Worm (Caenorhabditis elegans) whole organism, late embryonic: ENCODE results near the gene eri-1.

ENCODE experiments used
- F13H6.1 ChIP-seq: sonication (generic microtip); optimal IDR thresholded peaks from 2 replicates; lab custom pipeline; 2016; ENCODE audit warnings: missing genetic modification characterization, missing compliant biosample characterization
- Y22D7AL.16 ChIP-seq: sonication (generic microtip); optimal IDR thresholded peaks from 2 replicates; lab custom pipeline; 2016; ENCODE audit warnings: missing genetic modification characterization, missing compliant biosample characterization
- ama-1 ChIP-seq: fragments of 150-350 bp; optimal IDR thresholded peaks from 2 replicates; lab custom pipeline; 2014
- ceh-48 ChIP-seq: sonication (generic microtip); optimal IDR thresholded peaks from 2 replicates; lab custom pipeline; 2016; ENCODE audit warnings: missing genetic modification characterization, inconsistent platforms, missing compliant biosample characterization
- ceh-9 ChIP-seq: sonication (generic microtip); optimal IDR thresholded peaks from 2 replicates; lab custom pipeline; 2016; ENCODE audit warnings: mild to moderate bottlenecking, missing genetic modification characterization, inconsistent platforms, missing compliant biosample characterization
- dve-1 ChIP-seq: sonication (generic microtip); optimal IDR thresholded peaks from 2 replicates; lab custom pipeline; 2017; ENCODE audit warnings: antibody characterized with exemption, mild to moderate bottlenecking, missing genetic modification characterization, missing compliant biosample characterization
- elt-2 ChIP-seq: sonication (generic microtip); optimal IDR thresholded peaks from 2 replicates; lab custom pipeline; 2016; ENCODE audit warnings: missing genetic modification reagents, missing genetic modification characterization, missing compliant biosample characterization
- nfya-1 ChIP-seq: sonication (generic microtip); optimal IDR thresholded peaks from 2 replicates; lab custom pipeline; 2017; ENCODE audit warnings: missing genetic modification characterization, mild to moderate bottlenecking, missing compliant biosample characterization, antibody characterized with exemption, moderate library complexity
- nhr-11 ChIP-seq: fragments of 150-350 bp; optimal IDR thresholded peaks from 2 replicates; lab custom pipeline; 2014; ENCODE audit warnings: missing biosample characterization, missing genetic modification characterization
- ref-2 ChIP-seq: sonication (generic microtip); optimal IDR thresholded peaks from 2 replicates; lab custom pipeline; 2016; ENCODE audit warnings: missing genetic modification characterization, missing compliant biosample characterization
- tbx-2 ChIP-seq: sonication (generic microtip); optimal IDR thresholded peaks from 2 replicates; lab custom pipeline; 2016; ENCODE audit warnings: missing genetic modification characterization, missing compliant biosample characterization
- unc-55 ChIP-seq: sonication (generic microtip); optimal IDR thresholded peaks from 2 replicates; lab custom pipeline; 2017; ENCODE audit warnings: missing biosample characterization, missing genetic modification reagents, missing genetic modification characterization
- zip-5 ChIP-seq: sonication (generic microtip); optimal IDR thresholded peaks from 2 replicates; lab custom pipeline; 2016; ENCODE audit warnings: missing genetic modification characterization, missing compliant biosample characterization

DNA sequence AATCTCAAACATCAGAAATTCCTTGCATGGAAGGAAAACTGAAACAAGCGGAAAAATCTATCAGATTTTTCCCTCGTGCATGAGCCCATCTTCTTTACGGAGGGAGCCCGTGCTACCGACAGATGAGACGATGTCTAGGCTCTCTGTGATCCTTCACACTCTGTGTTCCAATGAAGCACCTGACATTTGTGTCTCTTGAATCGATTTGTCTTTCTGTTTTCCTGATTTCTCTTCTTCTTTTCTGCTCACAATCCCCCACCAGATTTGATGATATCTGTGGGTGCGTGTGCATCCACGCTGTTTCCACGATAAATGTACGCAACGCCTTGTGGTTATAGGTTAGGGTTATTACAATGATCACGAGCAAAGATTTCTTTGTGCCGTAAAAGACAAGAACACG is 40.9 kb downstream of the eri-1 start:
- TF ChIP-seq Y22D7AL.16 (no peak), F13H6.1 (tag; lab: Kevin White, UChicago) (no peak), ama-1 (no peak), dve-1 (tag; lab: Kevin White, UChicago) (no peak), ceh-9 (tag; lab: Kevin White, UChicago) (no peak), ref-2 (no peak), tbx-2 (tag; lab: Kevin White, UChicago) (no peak), nfya-1 (tag; lab: Kevin White, UChicago) (no peak), nhr-11 (no peak), unc-55 (GFP tag; lab: Kevin White, UChicago) (peak; percentile 68), zip-5 (no peak), elt-2 (tag; lab: Kevin White, UChicago) (no peak), ceh-48 (tag; lab: Kevin White, UChicago) (no peak)
